Worm (Caenorhabditis elegans) whole organism, early embryonic: ENCODE results near the gene srh-70.

ENCODE experiments used
- aly-1 ChIP-seq: sonication (generic microtip); optimal IDR thresholded peaks from 2 replicates; lab custom pipeline; 2016; ENCODE audit warnings: missing genetic modification characterization, missing compliant biosample characterization
- ama-1 ChIP-seq: fragments of 150-350 bp; optimal IDR thresholded peaks from 2 replicates; lab custom pipeline; 2014
- flt-1 ChIP-seq: fragments of 200-800 bp; sonication (Bioruptor generic); IDR thresholded peaks from 2 replicates; pipeline ENCODE4 v1.3.6; 2022; ENCODE audit warnings: missing genetic modification characterization, missing compliant biosample characterization
- scrt-1 ChIP-seq: fragments of 200-800 bp; sonication (Bioruptor generic); IDR thresholded peaks from 2 replicates; pipeline ENCODE4 v1.3.6; 2022; ENCODE audit warnings: missing genetic modification characterization, missing compliant biosample characterization
- tbx-11 ChIP-seq: fragments of 200-800 bp; sonication (Bioruptor generic); IDR thresholded peaks from 2 replicates; pipeline ENCODE4 v1.3.6; 2022; ENCODE audit warnings: missing genetic modification characterization, missing compliant biosample characterization
- tra-4 ChIP-seq: sonication (generic microtip); optimal IDR thresholded peaks from 2 replicates; lab custom pipeline; 2017; ENCODE audit warnings: missing genetic modification characterization, missing compliant biosample characterization

DNA sequence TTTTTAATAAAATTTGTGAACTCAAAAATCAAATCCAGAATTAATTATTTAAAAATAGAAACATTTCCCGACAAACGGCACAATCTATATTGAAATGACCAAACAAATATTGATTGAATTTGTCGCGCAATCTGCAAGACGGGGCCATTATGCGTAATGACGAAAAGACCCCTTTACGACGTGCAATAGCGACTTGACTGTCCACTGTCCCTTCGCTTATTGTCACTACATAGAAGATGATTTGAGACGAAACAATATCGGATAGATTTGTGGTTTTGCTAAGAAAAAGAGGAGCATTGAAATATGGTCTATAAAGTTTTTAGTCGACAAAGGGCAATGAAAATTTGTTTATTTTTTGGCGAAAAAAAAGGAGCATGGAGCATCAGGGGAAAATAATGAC, 32.3 kb upstream of the srh-70 start:
- no peak for TF ChIP-seq ama-1 (lab: Kevin White, UChicago)
- TF ChIP-seq scrt-1 (GFP tag; lab: Robert Waterston, UW), result no peak
- no peak for TF ChIP-seq tbx-11
- no peak for TF ChIP-seq aly-1
- TF ChIP-seq tra-4 (tag; lab: Kevin White, UChicago), result no peak
- no peak for TF ChIP-seq flt-1 (GFP tag; lab: Robert Waterston, UW)
